Fruit fly (Drosophila melanogaster) whole organism, prepupa: Measurements from ENCODE around the gene Acp24A4.

Experiments used
- CG1621 ChIP-seq: fragments of 200-800 bp; sonication (Bioruptor generic); optimal IDR thresholded peaks from 3 replicates; lab custom pipeline; 2018; ENCODE audit warnings: missing biosample characterization, mild to moderate bottlenecking, missing genetic modification characterization
- CG32006 ChIP-seq: fragments of 200-800 bp; sonication (Bioruptor generic); optimal IDR thresholded peaks from 3 replicates; lab custom pipeline; 2017; ENCODE audit warnings: missing biosample characterization, mild to moderate bottlenecking, missing genetic modification characterization
- CG6854 ChIP-seq: fragments of 200-800 bp; sonication (Bioruptor generic); optimal IDR thresholded peaks from 2 replicates; lab custom pipeline; 2017; ENCODE audit warnings: missing biosample characterization, mild to moderate bottlenecking, missing genetic modification characterization
- CG7368 ChIP-seq: fragments of 200-800 bp; sonication (Bioruptor generic); optimal IDR thresholded peaks from 3 replicates; lab custom pipeline; 2016; ENCODE audit warnings: missing biosample characterization, missing genetic modification characterization
- Eip93F ChIP-seq: fragments of 200-800 bp; sonication (Bioruptor generic); optimal IDR thresholded peaks from 2 replicates; lab custom pipeline; 2016; ENCODE audit warnings: missing biosample characterization, mild to moderate bottlenecking, missing genetic modification characterization
- Gug ChIP-seq: fragments of 200-800 bp; sonication (Bioruptor generic); IDR thresholded peaks from 2 replicates; pipeline ENCODE4 v1.3.6; 2022; ENCODE audit warnings: missing biosample characterization, missing genetic modification characterization
- Hr38 ChIP-seq: sonication (Bioruptor generic); optimal IDR thresholded peaks from 2 replicates; lab custom pipeline; 2016; ENCODE audit warnings: missing biosample characterization, missing genetic modification characterization
- Hr39 ChIP-seq: fragments of 200-800 bp; sonication (Bioruptor generic); optimal IDR thresholded peaks from 2 replicates; lab custom pipeline; 2016; ENCODE audit warnings: missing biosample characterization, missing genetic modification characterization
- Hr4 ChIP-seq: fragments of 200-800 bp; sonication (Bioruptor generic); optimal IDR thresholded peaks from 3 replicates; lab custom pipeline; 2016; ENCODE audit warnings: missing biosample characterization, missing genetic modification characterization
- Smox ChIP-seq: fragments of 200-800 bp; sonication (Bioruptor generic); optimal IDR thresholded peaks from 3 replicates; lab custom pipeline; 2016; ENCODE audit warnings: missing biosample characterization, missing genetic modification characterization
- eg ChIP-seq: fragments of 200-800 bp; sonication (Bioruptor generic); IDR thresholded peaks from 3 replicates; pipeline ENCODE4 v1.3.6; 2022; ENCODE audit warnings: missing biosample characterization, missing genetic modification characterization
- lz ChIP-seq: fragments of 200-800 bp; sonication (Bioruptor generic); optimal IDR thresholded peaks from 3 replicates; lab custom pipeline; 2016; ENCODE audit warnings: missing biosample characterization, missing genetic modification characterization

dm6 chr2L:3713545-3714156 is 19.9 kb upstream of the Acp24A4 start:
- TF ChIP-seq CG1621 (tag; lab: Kevin White, UChicago), result no peak
- no peak for TF ChIP-seq CG7368
- TF ChIP-seq Smox, result no peak
- TF ChIP-seq eg (GFP tag; lab: Robert Waterston, UW), result peak; percentile 44; the same call in 1 of the 3 replicates
- TF ChIP-seq Hr4 (GFP tag; lab: Kevin White, UChicago), result peak; percentile 4
- no peak for TF ChIP-seq CG32006
- TF ChIP-seq CG6854 (GFP tag; lab: Kevin White, UChicago), result no peak
- no peak for TF ChIP-seq lz (GFP tag; lab: Kevin White, UChicago)
- no peak for TF ChIP-seq Gug
- no peak for TF ChIP-seq Hr39
- TF ChIP-seq Hr38, result no peak
- TF ChIP-seq Eip93F, result no peak
